Fruit fly (Drosophila melanogaster): ENCODE data around the gene tilB.
A peak's percentile ranks its signal among the peaks of the same experiment; 100 is the strongest.

tilB gene

dm6 chrX:22449191-22449787, at the start of gene tilB, which contains the start of gene CG14615:
Gene tilB (plus strand): TSS chrX:22449737.
Gene CG14615 (minus strand): TSS chrX:22449491.
- TF ChIP-seq CG10543 (GFP tag; optimal IDR thresholded peaks at IDR 0.05) (peak; percentile 52), Dfd (GFP tag; optimal IDR thresholded peaks at IDR 0.05) (no peak), dysf (GFP tag; IDR thresholded peaks at IDR 0.05) (0 out of 3 replicates have a peak, but pooled peaks have one; percentile 18), CG12744 (GFP tag; optimal IDR thresholded peaks at IDR 0.05) (no peak), H15 (GFP tag; IDR thresholded peaks at IDR 0.05) (no peak), lov (optimal IDR thresholded peaks at IDR 0.05) (no peak), lov (GFP tag; IDR thresholded peaks at IDR 0.05) (no peak), Lhr (GFP tag; optimal IDR thresholded peaks at IDR 0.05) (no peak), fru (optimal IDR thresholded peaks at IDR 0.05) (no peak), CG1647 (GFP tag; optimal IDR thresholded peaks at IDR 0.05) (peak; percentile 39), Dref (GFP tag; IDR thresholded peaks at IDR 0.05) (no peak), Nf-YC (tag; optimal IDR thresholded peaks at IDR 0.05) (peak; percentile 20), B-H2 (GFP tag; optimal IDR thresholded peaks at IDR 0.05) (peak; percentile 41), luna (GFP tag; optimal IDR thresholded peaks at IDR 0.05) (no peak), sens (GFP tag) (peak; percentile 75), Rfx (GFP tag; IDR thresholded peaks at IDR 0.05) (peak; percentile 62), CG17361 (GFP tag; IDR thresholded peaks at IDR 0.05) (no peak), Fer1 (GFP tag; optimal IDR thresholded peaks at IDR 0.05) (peak; percentile 8), dpn (GFP tag; optimal IDR thresholded peaks at IDR 0.05) (peak; percentile 3 to 5), CG3847 (GFP tag; IDR thresholded peaks at IDR 0.05) (peak; percentile 31; the same call in 1 of the 2 replicates), CG9932 (GFP tag; IDR thresholded peaks at IDR 0.05) (peak; percentile 63), exex (tag; optimal IDR thresholded peaks at IDR 0.05) (peak; percentile 99), Fer3 (tag; optimal IDR thresholded peaks at IDR 0.05) (peak; percentile 55), Hmr (GFP tag; optimal IDR thresholded peaks at IDR 0.05) (no peak), CG10267 (tag; optimal IDR thresholded peaks at IDR 0.05) (no peak), ind (GFP tag; optimal IDR thresholded peaks at IDR 0.05) (peak; percentile 41), Gug (GFP tag; IDR thresholded peaks at IDR 0.05) (peak; percentile 42; the same call in 2 of the 4 replicates), CG17385 (GFP tag; optimal IDR thresholded peaks at IDR 0.05) (no peak), slbo (GFP tag; IDR thresholded peaks at IDR 0.05) (peak; percentile 69), gsb (GFP tag; IDR thresholded peaks at IDR 0.05) (no peak), nerfin-1 (tag; optimal IDR thresholded peaks at IDR 0.05) (no peak), bsh (GFP tag; optimal IDR thresholded peaks at IDR 0.05) (no peak), CG12299 (tag; optimal IDR thresholded peaks at IDR 0.05) (no peak), dimm (GFP tag; IDR thresholded peaks at IDR 0.05) (no peak), CG15601 (tag; optimal IDR thresholded peaks at IDR 0.05) (no peak), jumu (GFP tag; optimal IDR thresholded peaks at IDR 0.05) (no peak), gro (GFP tag; optimal IDR thresholded peaks at IDR 0.05) (peak; percentile 10), CG12942 (GFP tag; optimal IDR thresholded peaks at IDR 0.05) (no peak), chn (GFP tag; optimal IDR thresholded peaks at IDR 0.05) (no peak), gcm2 (GFP tag; optimal IDR thresholded peaks at IDR 0.05) (no peak), CG3995 (GFP tag; optimal IDR thresholded peaks at IDR 0.05) (no peak), sug (tag; optimal IDR thresholded peaks at IDR 0.05) (peak; percentile 49), ERR (GFP tag; optimal IDR thresholded peaks at IDR 0.05) (no peak), kay (GFP tag; optimal IDR thresholded peaks at IDR 0.05) (no peak), BEAF-32 (GFP tag; optimal IDR thresholded peaks at IDR 0.05) (peak; percentile 25), Neu2 (GFP tag; optimal IDR thresholded peaks at IDR 0.05; ENCODE audit: borderline replicate concordance) (no peak), wek (GFP tag; optimal IDR thresholded peaks at IDR 0.05) (no peak), CG14014 (GFP tag; IDR thresholded peaks at IDR 0.05) (peak; percentile 30; the same call in 1 of the 2 replicates), Mad (GFP tag; optimal IDR thresholded peaks at IDR 0.05) (no peak), bcd (GFP tag; optimal IDR thresholded peaks at IDR 0.05) (no peak), CG13123 (GFP tag; optimal IDR thresholded peaks at IDR 0.05) (no peak), CG17802 (tag; optimal IDR thresholded peaks at IDR 0.05) (no peak)
